Worm (Caenorhabditis elegans) whole organism, late embryonic: ENCODE data around the gene clh-4.

Experiments
- C38D4.7 ChIP-seq: fragments of 200-800 bp; sonication (Bioruptor generic); optimal IDR thresholded peaks from 2 replicates; lab custom pipeline; 2018; ENCODE audit warnings: mild to moderate bottlenecking, missing genetic modification characterization, moderate library complexity, missing compliant biosample characterization
- K02D7.2 ChIP-seq: sonication (generic microtip); optimal IDR thresholded peaks from 2 replicates; lab custom pipeline; 2017; ENCODE audit warnings: mild to moderate bottlenecking, missing genetic modification characterization, missing compliant biosample characterization
- Y22D7AL.16 ChIP-seq: sonication (generic microtip); optimal IDR thresholded peaks from 2 replicates; lab custom pipeline; 2016; ENCODE audit warnings: missing genetic modification characterization, missing compliant biosample characterization
- ceh-18 ChIP-seq: sonication (generic microtip); optimal IDR thresholded peaks from 2 replicates; lab custom pipeline; 2016; ENCODE audit warnings: missing genetic modification characterization, missing compliant biosample characterization
- ceh-19 ChIP-seq: fragments of 200-800 bp; sonication (Bioruptor generic); optimal IDR thresholded peaks from 2 replicates; lab custom pipeline; 2018; ENCODE audit warnings: mild to moderate bottlenecking, missing genetic modification characterization, missing compliant biosample characterization
- ceh-30 ChIP-seq: fragments of 150-350 bp; optimal IDR thresholded peaks from 2 replicates; lab custom pipeline; 2014; ENCODE audit warnings: missing biosample characterization, missing genetic modification characterization
- ceh-31 ChIP-seq: sonication (generic microtip); optimal IDR thresholded peaks from 2 replicates; lab custom pipeline; 2016; ENCODE audit warnings: missing genetic modification characterization, missing compliant biosample characterization
- ceh-34 ChIP-seq: sonication (generic microtip); optimal IDR thresholded peaks from 2 replicates; lab custom pipeline; 2016; ENCODE audit warnings: mild to moderate bottlenecking, missing genetic modification characterization, missing compliant biosample characterization
- ceh-48 ChIP-seq: sonication (generic microtip); optimal IDR thresholded peaks from 2 replicates; lab custom pipeline; 2016; ENCODE audit warnings: missing genetic modification characterization, inconsistent platforms, missing compliant biosample characterization
- ceh-9 ChIP-seq: sonication (generic microtip); optimal IDR thresholded peaks from 2 replicates; lab custom pipeline; 2016; ENCODE audit warnings: mild to moderate bottlenecking, missing genetic modification characterization, inconsistent platforms, missing compliant biosample characterization
- dve-1 ChIP-seq: sonication (generic microtip); optimal IDR thresholded peaks from 2 replicates; lab custom pipeline; 2017; ENCODE audit warnings: antibody characterized with exemption, mild to moderate bottlenecking, missing genetic modification characterization, missing compliant biosample characterization
- elt-2 ChIP-seq: sonication (generic microtip); optimal IDR thresholded peaks from 2 replicates; lab custom pipeline; 2016; ENCODE audit warnings: missing genetic modification reagents, missing genetic modification characterization, missing compliant biosample characterization
- ets-4 ChIP-seq: sonication (generic microtip); optimal IDR thresholded peaks from 2 replicates; lab custom pipeline; 2016; ENCODE audit warnings: missing genetic modification characterization, missing compliant biosample characterization
- fax-1 ChIP-seq: sonication (generic microtip); optimal IDR thresholded peaks from 2 replicates; lab custom pipeline; 2016; ENCODE audit warnings: missing genotype, missing genetic modification characterization, missing compliant biosample characterization
- fkh-6 ChIP-seq: sonication (generic microtip); optimal IDR thresholded peaks from 2 replicates; lab custom pipeline; 2016; ENCODE audit warnings: missing genetic modification characterization, missing compliant biosample characterization
- hlh-6 ChIP-seq: sonication (generic microtip); optimal IDR thresholded peaks from 2 replicates; lab custom pipeline; 2016; ENCODE audit warnings: missing genotype, missing genetic modification characterization, missing compliant biosample characterization
- mec-3 ChIP-seq: sonication (generic microtip); optimal IDR thresholded peaks from 2 replicates; lab custom pipeline; 2016; ENCODE audit warnings: borderline replicate concordance, missing genetic modification characterization, missing compliant biosample characterization
- nhr-232 ChIP-seq: sonication (generic microtip); optimal IDR thresholded peaks from 2 replicates; lab custom pipeline; 2016; ENCODE audit warnings: missing genetic modification characterization, missing compliant biosample characterization
- npax-4 ChIP-seq: sonication (generic microtip); optimal IDR thresholded peaks from 2 replicates; lab custom pipeline; 2016; ENCODE audit warnings: missing genetic modification characterization, missing compliant biosample characterization
- odd-2 ChIP-seq: sonication (generic microtip); optimal IDR thresholded peaks from 2 replicates; lab custom pipeline; 2017; ENCODE audit warnings: antibody characterized with exemption, mild to moderate bottlenecking, missing genetic modification characterization, missing compliant biosample characterization
- pax-1 ChIP-seq: fragments of 150-350 bp; optimal IDR thresholded peaks from 2 replicates; lab custom pipeline; 2014; ENCODE audit warnings: missing biosample characterization, missing genetic modification characterization
- pha-4 ChIP-seq: fragments of 150-350 bp; optimal IDR thresholded peaks from 2 replicates; lab custom pipeline; 2018; ENCODE audit warnings: missing biosample characterization, missing genetic modification reagents, missing genetic modification characterization
- pros-1 ChIP-seq: fragments of 150-350 bp; optimal IDR thresholded peaks from 2 replicates; lab custom pipeline; 2014; ENCODE audit warnings: missing biosample characterization, missing genetic modification reagents, missing genetic modification characterization
- ref-2 ChIP-seq: sonication (generic microtip); optimal IDR thresholded peaks from 2 replicates; lab custom pipeline; 2016; ENCODE audit warnings: missing genetic modification characterization, missing compliant biosample characterization
- rnt-1 ChIP-seq: sonication (generic microtip); optimal IDR thresholded peaks from 2 replicates; lab custom pipeline; 2016; ENCODE audit warnings: missing genetic modification characterization, missing compliant biosample characterization
- sdc-2 ChIP-seq: sonication (generic microtip); optimal IDR thresholded peaks from 2 replicates; lab custom pipeline; 2016; ENCODE audit warnings: missing genotype, missing genetic modification characterization, missing compliant biosample characterization
- sox-4 ChIP-seq: sonication (generic microtip); optimal IDR thresholded peaks from 2 replicates; lab custom pipeline; 2017; ENCODE audit warnings: mild to moderate bottlenecking, missing genetic modification characterization, inconsistent platforms, missing compliant biosample characterization
- unc-3 ChIP-seq, 2 experiments: fragments of 200-800 bp in 1 of 2; sonication (Bioruptor generic) in 1 of 2; sonication (generic microtip) in 1 of 2; conservative IDR thresholded peaks in 1 of 2; optimal IDR thresholded peaks in 1 of 2; 2 replicates each; pipeline versions ENCODE4 v1.3.6 to Lab custom; 2016 to 2022; ENCODE audit warnings: missing compliant biosample characterization in 2 of 2, missing genetic modification characterization in 2 of 2, missing genetic modification reagents in 1 of 2
- unc-42 ChIP-seq: sonication (generic microtip); optimal IDR thresholded peaks from 2 replicates; lab custom pipeline; 2016; ENCODE audit warnings: missing genotype, missing genetic modification characterization, missing compliant biosample characterization
- unc-55 ChIP-seq: sonication (generic microtip); optimal IDR thresholded peaks from 2 replicates; lab custom pipeline; 2017; ENCODE audit warnings: missing biosample characterization, missing genetic modification reagents, missing genetic modification characterization
- unc-86 ChIP-seq: sonication (generic microtip); optimal IDR thresholded peaks from 2 replicates; lab custom pipeline; 2016; ENCODE audit warnings: missing genetic modification characterization, missing compliant biosample characterization
- zip-5 ChIP-seq: sonication (generic microtip); optimal IDR thresholded peaks from 2 replicates; lab custom pipeline; 2016; ENCODE audit warnings: missing genetic modification characterization, missing compliant biosample characterization
- ztf-16 ChIP-seq: sonication (generic microtip); optimal IDR thresholded peaks from 2 replicates; lab custom pipeline; 2017; ENCODE audit warnings: missing genetic modification characterization, missing compliant biosample characterization

The clh-4 gene

ce11 chrX:4088943-4089342, 11.4 kb downstream of the clh-4 start:
- TF ChIP-seq ceh-9, result no peak
- TF ChIP-seq ceh-31 (tag; lab: Kevin White, UChicago), result peak; percentile 23
- peak; percentile 90 for TF ChIP-seq unc-42

ce11 chrX:4085489-4085888, 14.9 kb downstream of the clh-4 start:
- TF ChIP-seq unc-86 (tag; lab: Kevin White, UChicago), result no peak

DNA sequence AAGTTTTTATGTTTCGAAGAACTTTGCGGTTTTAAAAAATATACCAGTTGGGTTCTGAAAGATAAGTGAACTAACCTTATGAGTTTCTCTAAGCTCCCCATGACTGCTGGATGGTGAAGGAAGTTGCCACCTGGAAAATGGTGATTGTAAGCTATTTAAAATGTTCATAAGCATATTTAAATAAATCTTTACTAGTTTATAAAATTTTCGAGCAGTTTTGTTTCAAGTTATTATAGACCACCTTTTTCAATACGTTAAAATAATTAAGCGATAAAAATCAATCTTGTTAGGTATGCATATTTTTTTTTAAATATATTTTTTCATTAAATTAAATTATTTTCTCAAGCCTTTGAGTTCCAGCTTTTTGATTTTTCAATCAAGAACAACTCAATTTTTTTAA, 21.1 kb downstream of the clh-4 start, which contains the start of gene T06F4.1:
T06F4.1 (minus strand) TSS at position 101 of the 400 bp plus-strand sequence.
- TF ChIP-seq unc-86 (tag; lab: Kevin White, UChicago), result no peak
- TF ChIP-seq fkh-6 (tag; lab: Kevin White, UChicago), result no peak
- no peak for TF ChIP-seq ets-4 (tag; lab: Kevin White, UChicago)
- TF ChIP-seq unc-3 (GFP tag; conservative IDR thresholded peaks at IDR 0.05; lab: Robert Waterston, UW), result no peak
- no peak for TF ChIP-seq unc-3 (tag; optimal IDR thresholded peaks at IDR 0.05; lab: Kevin White, UChicago)
- TF ChIP-seq Y22D7AL.16, result no peak
- no peak for TF ChIP-seq ceh-9
- TF ChIP-seq hlh-6 (tag; lab: Kevin White, UChicago), result no peak
- TF ChIP-seq zip-5 (tag; lab: Kevin White, UChicago), result no peak
- no peak for TF ChIP-seq mec-3 (tag; lab: Kevin White, UChicago)
- no peak for TF ChIP-seq ref-2 (tag; lab: Kevin White, UChicago)
- no peak for TF ChIP-seq ceh-30
- no peak for TF ChIP-seq ztf-16 (tag; lab: Kevin White, UChicago)
- no peak for TF ChIP-seq odd-2
- no peak for TF ChIP-seq pha-4
- TF ChIP-seq ceh-18 (tag; lab: Kevin White, UChicago), result no peak
- no peak for TF ChIP-seq sdc-2
- no peak for TF ChIP-seq ceh-19

DNA sequence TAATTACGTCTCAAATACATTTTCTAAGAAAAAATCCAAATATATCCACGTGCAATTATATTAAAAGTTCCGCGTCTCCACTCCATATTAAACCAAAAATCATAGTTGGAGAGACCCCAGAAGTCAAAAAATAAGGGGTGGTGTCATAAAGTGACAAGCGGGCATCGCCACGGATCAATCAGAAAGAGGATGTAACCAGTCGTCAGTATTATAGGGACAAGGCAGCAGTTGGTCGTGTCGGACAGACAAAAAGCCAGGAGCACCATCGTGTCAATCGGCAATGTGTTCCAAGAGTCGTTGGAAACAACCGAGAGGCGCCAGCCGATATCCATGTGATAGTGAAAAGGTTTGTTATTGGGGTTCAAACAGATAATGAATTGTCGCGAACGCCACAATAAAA, 24.4 kb downstream of the clh-4 start:
- no peak for TF ChIP-seq ceh-30
- peak; percentile 69 for TF ChIP-seq unc-55 (GFP tag; lab: Kevin White, UChicago)
- TF ChIP-seq fax-1 (tag; lab: Kevin White, UChicago), result no peak

- TF ChIP-seq unc-42 (no peak), unc-55 (GFP tag; lab: Kevin White, UChicago) (peak; percentile 92), C38D4.7 (no peak), pros-1 (tag; lab: Kevin White, UChicago) (no peak)
Measured at ce11 chrX:4072501-4072900, 27.9 kb downstream of the clh-4 start.

ce11 chrX:4068180-4068579, 32.2 kb downstream of the clh-4 start:
- TF ChIP-seq ceh-18 (tag; lab: Kevin White, UChicago), result peak; percentile 16
- no peak for TF ChIP-seq ceh-9
- no peak for TF ChIP-seq pros-1 (tag; lab: Kevin White, UChicago)
- TF ChIP-seq K02D7.2 (tag; lab: Kevin White, UChicago), result no peak
- TF ChIP-seq zip-5 (tag; lab: Kevin White, UChicago), result no peak
- no peak for TF ChIP-seq fkh-6 (tag; lab: Kevin White, UChicago)
- TF ChIP-seq unc-3 (GFP tag; conservative IDR thresholded peaks at IDR 0.05; lab: Robert Waterston, UW), result no peak
- no peak for TF ChIP-seq unc-3 (tag; optimal IDR thresholded peaks at IDR 0.05; lab: Kevin White, UChicago)
- no peak for TF ChIP-seq pha-4
- peak; percentile 84 for TF ChIP-seq unc-55 (GFP tag; lab: Kevin White, UChicago)
- peak; percentile 45 for TF ChIP-seq rnt-1 (tag; lab: Kevin White, UChicago)
- no peak for TF ChIP-seq npax-4
- TF ChIP-seq pax-1 (tag; lab: Kevin White, UChicago), result no peak
- TF ChIP-seq dve-1 (tag; lab: Kevin White, UChicago), result no peak
- TF ChIP-seq nhr-232 (tag; lab: Kevin White, UChicago), result no peak
- no peak for TF ChIP-seq ceh-34 (tag; lab: Kevin White, UChicago)
- no peak for TF ChIP-seq sox-4 (tag; lab: Kevin White, UChicago)
- TF ChIP-seq ceh-48 (tag; lab: Kevin White, UChicago), result no peak
- TF ChIP-seq elt-2 (tag; lab: Kevin White, UChicago), result no peak
- TF ChIP-seq hlh-6 (tag; lab: Kevin White, UChicago), result no peak
